Worm (Caenorhabditis elegans): ENCODE measurements around the gene ugt-39.
A peak's percentile ranks its signal among the peaks of the same experiment; 100 is the strongest.

The ugt-39 gene

ce11 chrV:7198403-7198802 is 41.5 kb downstream of the ugt-39 start (continued):
- no peak for TF ChIP-seq ceh-91 (GFP tag; IDR thresholded peaks at IDR 0.05)
- TF ChIP-seq tbp1 (GFP tag; optimal IDR thresholded peaks at IDR 0.05) = peak; percentile 45
- TF ChIP-seq ceh-58 (GFP tag; IDR thresholded peaks at IDR 0.05) = no peak
- TF ChIP-seq tbx-9 (tag; optimal IDR thresholded peaks at IDR 0.05; ENCODE audit: borderline replicate concordance) = peak; percentile 78
- TF ChIP-seq madf-3 (GFP tag; IDR thresholded peaks at IDR 0.05) = peak; percentile 93
- TF ChIP-seq madf-8 (GFP tag; conservative IDR thresholded peaks at IDR 0.05) = peak; percentile 20; the same call in 1 of the 2 replicates
- TF ChIP-seq lin-54 (GFP tag; optimal IDR thresholded peaks at IDR 0.05) = peak; percentile 35
- TF ChIP-seq ccch-3 (GFP tag; optimal IDR thresholded peaks at IDR 0.05) = no peak
- TF ChIP-seq mcd-1 (GFP tag; IDR thresholded peaks at IDR 0.05) = no peak
- no peak for TF ChIP-seq let-526 (GFP tag; IDR thresholded peaks at IDR 0.05)

DNA sequence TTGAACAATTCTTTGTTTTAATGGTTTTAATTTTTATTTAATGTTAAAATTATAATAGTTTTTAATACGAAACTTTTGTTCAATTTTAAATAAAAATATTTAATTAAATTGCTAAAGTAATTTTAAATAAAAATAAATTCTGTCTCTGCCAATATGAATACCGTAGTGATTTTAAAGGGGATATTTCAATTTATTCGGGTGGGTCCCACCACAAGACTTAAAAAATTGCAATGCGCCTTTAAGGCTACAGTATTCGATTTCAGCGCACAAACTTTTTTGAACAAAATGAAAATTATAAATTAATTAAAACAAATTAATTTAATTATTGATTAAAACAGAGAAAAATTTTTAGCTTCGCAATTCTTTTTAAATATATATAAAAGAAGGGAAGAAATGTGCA is 42.1 kb downstream of the ugt-39 start:
- TF ChIP-seq atf-7 (tag; optimal IDR thresholded peaks at IDR 0.05) (no peak), dpff-1 (tag; optimal IDR thresholded peaks at IDR 0.05) (no peak), madf-6 (GFP tag; IDR thresholded peaks at IDR 0.05) (peak; percentile 93), madf-3 (GFP tag; IDR thresholded peaks at IDR 0.05) (peak; percentile 90), madf-8 (GFP tag; conservative IDR thresholded peaks at IDR 0.05) (peak; percentile 75), ceh-91 (GFP tag; IDR thresholded peaks at IDR 0.05) (peak; percentile 51), rcor-1 (GFP tag; IDR thresholded peaks at IDR 0.05) (no peak), lsl-1 (GFP tag; optimal IDR thresholded peaks at IDR 0.05) (peak; percentile 97), xnd-1 (tag; optimal IDR thresholded peaks at IDR 0.05) (peak; percentile 89), lin-35 (GFP tag; optimal IDR thresholded peaks at IDR 0.05) (no peak), ceh-40 (GFP tag; IDR thresholded peaks at IDR 0.05) (no peak), hsf-1 (GFP tag; IDR thresholded peaks at IDR 0.05) (0 out of 2 replicates have a peak, but pooled peaks have one; percentile 14), ceh-27 (GFP tag; optimal IDR thresholded peaks at IDR 0.05) (no peak), Y67H2A.10 (GFP tag; conservative IDR thresholded peaks at IDR 0.05) (no peak), F23B12.7 (tag; optimal IDR thresholded peaks at IDR 0.05; ENCODE audit: insufficient read depth) (no peak), mcd-1 (GFP tag; IDR thresholded peaks at IDR 0.05) (0 out of 2 replicates have a peak, but pooled peaks have one; percentile 7), repo-1 (tag; optimal IDR thresholded peaks at IDR 0.05) (no peak), K11D2.4 (GFP tag; IDR thresholded peaks at IDR 0.05) (no peak), let-526 (GFP tag; IDR thresholded peaks at IDR 0.05) (no peak), tlf-1 (GFP tag; optimal IDR thresholded peaks at IDR 0.05) (no peak), D2030.7 (GFP tag; IDR thresholded peaks at IDR 0.05) (peak; percentile 54; the same call in 1 of the 2 replicates), let-607 (tag; optimal IDR thresholded peaks at IDR 0.05) (no peak), nhr-90 (tag; optimal IDR thresholded peaks at IDR 0.05) (no peak), efl-1 (GFP tag; optimal IDR thresholded peaks at IDR 0.05) (peak; percentile 7), mxl-1 (tag; optimal IDR thresholded peaks at IDR 0.05) (no peak), sea-2 (GFP tag; IDR thresholded peaks at IDR 0.05) (no peak), F37B4.10 (GFP tag; IDR thresholded peaks at IDR 0.05) (no peak), B0019.2 (GFP tag; conservative IDR thresholded peaks at IDR 0.05) (no peak), ets-4 (GFP tag; optimal IDR thresholded peaks at IDR 0.05) (no peak), F33H1.4 (GFP tag; IDR thresholded peaks at IDR 0.05) (peak; percentile 93), lin-54 (GFP tag; optimal IDR thresholded peaks at IDR 0.05) (peak; percentile 54), aptf-3 (GFP tag; IDR thresholded peaks at IDR 0.05) (no peak), cebp-2 (GFP tag; IDR thresholded peaks at IDR 0.05) (no peak), him-1 (tag; optimal IDR thresholded peaks at IDR 0.05) (no peak), tbp1 (GFP tag; optimal IDR thresholded peaks at IDR 0.05) (peak; percentile 31), ccch-3 (GFP tag; optimal IDR thresholded peaks at IDR 0.05) (no peak), snpc-1.1 (tag; optimal IDR thresholded peaks at IDR 0.05; ENCODE audit: insufficient read depth) (peak; percentile 50), attf-6 (GFP tag; IDR thresholded peaks at IDR 0.05) (no peak)

All from whole organism, young adult.